Worm (Caenorhabditis elegans): Measurements from ENCODE around the gene asp-5.

ce11 chrV:8238290-8238689 lies 33.9 kb upstream of the asp-5 start, which contains the start of gene rol-3:
- TF ChIP-seq skn-1 (tag; optimal IDR thresholded peaks at IDR 0.05) (no peak), unc-62 (GFP tag; optimal IDR thresholded peaks at IDR 0.05) (no peak)

Measured in whole organism, L2 larva.